Worm (Caenorhabditis elegans): ENCODE data around the gene F41H10.12.

- TF ChIP-seq egl-27 (tag; optimal IDR thresholded peaks at IDR 0.05) (no peak), snpc-4 (tag; optimal IDR thresholded peaks at IDR 0.05) (no peak), zag-1 (tag; optimal IDR thresholded peaks at IDR 0.05) (no peak), unc-62 (GFP tag; optimal IDR thresholded peaks at IDR 0.05) (no peak), ztf-11 (tag; optimal IDR thresholded peaks at IDR 0.05) (no peak), nfya-1 (tag; optimal IDR thresholded peaks at IDR 0.05; ENCODE audit: insufficient read depth) (no peak), tbx-2 (tag; optimal IDR thresholded peaks at IDR 0.05) (no peak), lin-15B (tag; optimal IDR thresholded peaks at IDR 0.05) (no peak), fkh-10 (GFP tag; optimal IDR thresholded peaks at IDR 0.05) (no peak), mdl-1 (tag; optimal IDR thresholded peaks at IDR 0.05) (no peak), nhr-28 (tag; optimal IDR thresholded peaks at IDR 0.05) (no peak), daf-12 (tag; optimal IDR thresholded peaks at IDR 0.05) (no peak), nhr-43 (tag; optimal IDR thresholded peaks at IDR 0.05; ENCODE audit: poor library complexity, severe bottlenecking) (no peak)
Observed at ce11 chrIV:5411641-5412337, 26.7 kb downstream of the F41H10.12 start, which contains the start of gene ZK616.8.

Measured in whole organism, L3 larva.